Fruit fly (Drosophila melanogaster) Kc167 (cell line): ENCODE measurements around the gene Teh3.

ENCODE experiments used
- Myc ChIP-seq: fragments of >200 bp; optimal IDR thresholded peaks from 2 replicates; lab custom pipeline; 2017; ENCODE audit warnings: missing external identifiers
- Sin3A ChIP-seq: fragments of >200 bp; optimal IDR thresholded peaks from 2 replicates; lab custom pipeline; 2018; ENCODE audit warnings: missing external identifiers
- h ChIP-seq: fragments of >200 bp; optimal IDR thresholded peaks from 3 replicates; lab custom pipeline; 2018; ENCODE audit warnings: missing external identifiers
- psq ChIP-seq: fragments of >200 bp; optimal IDR thresholded peaks from 2 replicates; lab custom pipeline; 2017; ENCODE audit warnings: missing external identifiers

dm6 chr3L:4212815-4213214, 28.4 kb upstream of the Teh3 start, which contains the start of gene Cpr64Ac:
- TF ChIP-seq psq (lab: Kevin White, UChicago), result no peak
- TF ChIP-seq h (lab: Kevin White, UChicago), result no peak
- TF ChIP-seq Myc (lab: Kevin White, UChicago), result no peak
- no peak for TF ChIP-seq Sin3A (lab: Kevin White, UChicago)
